Worm (Caenorhabditis elegans) whole organism, L4 larva: ENCODE measurements around the gene mboa-4.
"Not testable (repeated sequence)": the region's sequence is repeated elsewhere in the genome, so short reads cannot be mapped to it uniquely, and the experiment has no call there.

Experiments
- F10B5.3 ChIP-seq: sonication (generic microtip); optimal IDR thresholded peaks from 2 replicates; lab custom pipeline; 2016; ENCODE audit warnings: mild to moderate bottlenecking, missing genetic modification characterization, missing compliant biosample characterization
- F44E2.7 ChIP-seq: fragments of 200-800 bp; sonication (Bioruptor generic); IDR thresholded peaks from 2 replicates; pipeline ENCODE4 v2.1.2; 2022; ENCODE audit warnings: missing genetic modification characterization, missing compliant biosample characterization
- T20F7.1 ChIP-seq: fragments of 200-800 bp; sonication (Bioruptor generic); optimal IDR thresholded peaks from 2 replicates; lab custom pipeline; 2018; ENCODE audit warnings: mild to moderate bottlenecking, missing genetic modification characterization, missing compliant biosample characterization
- Y105C5A.15 ChIP-seq: fragments of 200-800 bp; sonication (Bioruptor generic); IDR thresholded peaks from 2 replicates; pipeline ENCODE4 v1.3.6; 2022; ENCODE audit warnings: missing genetic modification characterization, missing compliant biosample characterization
- Y5F2A.4 ChIP-seq: fragments of 200-800 bp; sonication (Bioruptor generic); optimal IDR thresholded peaks from 2 replicates; lab custom pipeline; 2018; ENCODE audit warnings: mild to moderate bottlenecking, missing genetic modification characterization, missing compliant biosample characterization
- Y75B8A.6 ChIP-seq: fragments of 200-800 bp; sonication (Bioruptor generic); IDR thresholded peaks from 2 replicates; pipeline ENCODE4 v1.3.6; 2022; ENCODE audit warnings: missing genetic modification reagents, missing genetic modification characterization, missing compliant biosample characterization
- ZK337.2 ChIP-seq: fragments of 200-800 bp; sonication (Bioruptor generic); IDR thresholded peaks from 2 replicates; pipeline ENCODE4 v1.3.6; 2022; ENCODE audit warnings: missing genetic modification reagents, missing genetic modification characterization, missing compliant biosample characterization
- aly-2 ChIP-seq: sonication (generic microtip); optimal IDR thresholded peaks from 2 replicates; lab custom pipeline; 2018; ENCODE audit warnings: missing biosample characterization, missing genetic modification characterization
- ama-1 ChIP-seq: fragments of 150-350 bp; optimal IDR thresholded peaks from 2 replicates; lab custom pipeline; 2014; ENCODE audit warnings: inconsistent platforms, mixed read lengths
- arid-1 ChIP-seq: fragments of 200-800 bp; sonication (Bioruptor generic); conservative IDR thresholded peaks from 2 replicates; pipeline ENCODE4 v1.3.6; 2022; ENCODE audit warnings: missing genetic modification reagents, missing genetic modification characterization, missing compliant biosample characterization
- ceh-20 ChIP-seq: fragments of 200-800 bp; sonication (Bioruptor generic); IDR thresholded peaks from 2 replicates; pipeline ENCODE4 v1.3.6; 2022; ENCODE audit warnings: missing genetic modification reagents, missing genetic modification characterization, missing compliant biosample characterization
- ceh-62 ChIP-seq: sonication (generic microtip); optimal IDR thresholded peaks from 2 replicates; lab custom pipeline; 2017; ENCODE audit warnings: missing biosample characterization, missing genetic modification characterization
- daf-16 ChIP-seq, 3 experiments: sonication (generic microtip); optimal IDR thresholded peaks; 2 replicates each; lab custom pipeline; 2016 to 2017; ENCODE audit warnings: missing genetic modification characterization in 3 of 3, missing genetic modification reagents in 3 of 3, mild to moderate bottlenecking in 2 of 3, missing compliant biosample characterization in 2 of 3, missing biosample characterization in 1 of 3, moderate library complexity in 1 of 3
- daf-19 ChIP-seq: fragments of 200-800 bp; sonication (Bioruptor generic); conservative IDR thresholded peaks from 2 replicates; pipeline ENCODE4 v1.3.6; 2022; ENCODE audit warnings: missing genetic modification characterization, missing compliant biosample characterization
- dmd-9 ChIP-seq: fragments of 200-800 bp; sonication (Bioruptor generic); IDR thresholded peaks from 2 replicates; pipeline ENCODE4 v1.3.6; 2022; ENCODE audit warnings: missing genetic modification reagents, missing genetic modification characterization, missing compliant biosample characterization
- dve-1 ChIP-seq: sonication (generic microtip); optimal IDR thresholded peaks from 2 replicates; lab custom pipeline; 2017; ENCODE audit warnings: antibody characterized with exemption, mild to moderate bottlenecking, missing genetic modification characterization, missing compliant biosample characterization; ENCODE audit not compliant: insufficient read depth
- egl-27 ChIP-seq: sonication (generic microtip); optimal IDR thresholded peaks from 3 replicates; lab custom pipeline; 2017; ENCODE audit warnings: missing biosample characterization, missing genetic modification reagents, missing genetic modification characterization
- egl-43 ChIP-seq: fragments of 200-800 bp; sonication (Bioruptor generic); IDR thresholded peaks from 2 replicates; pipeline ENCODE4 v1.3.6; 2022; ENCODE audit warnings: missing genetic modification reagents, missing genetic modification characterization, missing compliant biosample characterization
- hif-1 ChIP-seq, 2 experiments: sonication (generic microtip); optimal IDR thresholded peaks; 2 replicates each; lab custom pipeline; 2016 to 2017; ENCODE audit warnings: missing compliant biosample characterization in 2 of 2, missing genetic modification characterization in 2 of 2, missing genetic modification reagents in 2 of 2, missing genotype in 2 of 2, mild to moderate bottlenecking in 1 of 2
- hmg-1.1 ChIP-seq: fragments of 200-800 bp; sonication (Bioruptor generic); IDR thresholded peaks from 2 replicates; pipeline ENCODE4 v1.3.6; 2022; ENCODE audit warnings: missing genetic modification reagents, missing genetic modification characterization, missing compliant biosample characterization
- lin-38 ChIP-seq: fragments of 200-800 bp; sonication (Bioruptor generic); IDR thresholded peaks from 2 replicates; pipeline ENCODE4 v1.3.6; 2022; ENCODE audit warnings: missing genetic modification reagents, missing genetic modification characterization, missing compliant biosample characterization
- lin-39 ChIP-seq: fragments of 150-350 bp; optimal IDR thresholded peaks from 2 replicates; lab custom pipeline; 2014; ENCODE audit warnings: missing biosample characterization, missing genetic modification reagents, missing genetic modification characterization
- lsy-2 ChIP-seq, 2 experiments: fragments of 150-350 bp in 1 of 2; sonication (generic microtip) in 1 of 2; optimal IDR thresholded peaks; 2 replicates each; lab custom pipeline; 2014 to 2017; ENCODE audit warnings: missing biosample characterization in 2 of 2, missing genetic modification characterization in 2 of 2
- mdl-1 ChIP-seq, 2 experiments: fragments of 150-350 bp in 1 of 2; sonication (generic microtip) in 1 of 2; optimal IDR thresholded peaks; 2 replicates each; lab custom pipeline; 2014 to 2017; ENCODE audit warnings: missing biosample characterization in 2 of 2, missing genetic modification characterization in 2 of 2
- mdt-29 ChIP-seq: fragments of 200-800 bp; sonication (Bioruptor generic); IDR thresholded peaks from 2 replicates; pipeline ENCODE4 v1.3.6; 2022; ENCODE audit warnings: missing genetic modification reagents, missing genetic modification characterization, missing compliant biosample characterization
- nhr-111 ChIP-seq: fragments of 200-800 bp; sonication (Bioruptor generic); optimal IDR thresholded peaks from 2 replicates; lab custom pipeline; 2018; ENCODE audit warnings: mild to moderate bottlenecking, missing genetic modification characterization, missing compliant biosample characterization
- nhr-42 ChIP-seq: fragments of 200-800 bp; sonication (Bioruptor generic); IDR thresholded peaks from 2 replicates; pipeline ENCODE4 v1.3.6; 2022; ENCODE audit warnings: missing genetic modification characterization, missing compliant biosample characterization
- nhr-6 ChIP-seq: fragments of 150-350 bp; optimal IDR thresholded peaks from 2 replicates; lab custom pipeline; 2014; ENCODE audit warnings: missing biosample characterization, missing genetic modification characterization
- pha-4 ChIP-seq, 2 experiments: fragments of 150-350 bp in 1 of 2; fragments of 200-800 bp in 1 of 2; sonication (Bioruptor generic) in 1 of 2; IDR thresholded peaks in 1 of 2; optimal IDR thresholded peaks in 1 of 2; 2 replicates each; pipeline versions ENCODE4 v1.3.6 to Lab custom; 2014 to 2022; ENCODE audit warnings: missing genetic modification characterization in 2 of 2, missing genetic modification reagents in 2 of 2, missing biosample characterization in 1 of 2, missing compliant biosample characterization in 1 of 2
- saeg-2 ChIP-seq: fragments of 200-800 bp; sonication (Bioruptor generic); IDR thresholded peaks from 2 replicates; pipeline ENCODE4 v1.3.6; 2022; ENCODE audit warnings: missing genetic modification reagents, missing genetic modification characterization, missing compliant biosample characterization
- snpc-4 ChIP-seq: fragments of 150-350 bp; optimal IDR thresholded peaks from 2 replicates; lab custom pipeline; 2014; ENCODE audit warnings: missing biosample characterization, missing genetic modification characterization
- unc-130 ChIP-seq: sonication (generic microtip); optimal IDR thresholded peaks from 2 replicates; lab custom pipeline; 2016; ENCODE audit warnings: missing genetic modification reagents, missing genetic modification characterization, missing compliant biosample characterization
- unc-39 ChIP-seq: sonication (generic microtip); optimal IDR thresholded peaks from 2 replicates; lab custom pipeline; 2017; ENCODE audit warnings: missing biosample characterization, missing genetic modification characterization
- unc-62 ChIP-seq, 3 experiments: fragments of 150-350 bp in 1 of 3; sonication (generic microtip); optimal IDR thresholded peaks in 2 of 3; peaks in 1 of 3; 1 replicate in 1 of 3; 2 replicates in 2 of 3; lab custom pipeline; 2014 to 2017; ENCODE audit warnings: missing biosample characterization in 3 of 3, missing genetic modification characterization in 3 of 3, missing genetic modification reagents in 3 of 3, missing genotype in 1 of 3
- zag-1 ChIP-seq: fragments of 150-350 bp; optimal IDR thresholded peaks from 2 replicates; lab custom pipeline; 2014; ENCODE audit warnings: missing biosample characterization, missing genetic modification characterization
- zfp-2 ChIP-seq: sonication (generic microtip); optimal IDR thresholded peaks from 2 replicates; lab custom pipeline; 2016; ENCODE audit warnings: mild to moderate bottlenecking, missing genetic modification characterization, missing compliant biosample characterization
- zfp-3 ChIP-seq: fragments of 200-800 bp; sonication (Bioruptor generic); conservative IDR thresholded peaks from 2 replicates; pipeline ENCODE4 v1.3.6; 2022; ENCODE audit warnings: missing genetic modification reagents, missing genetic modification characterization, missing compliant biosample characterization
- zip-2 ChIP-seq: fragments of 150-350 bp; optimal IDR thresholded peaks from 2 replicates; lab custom pipeline; 2014; ENCODE audit warnings: missing biosample characterization, missing genetic modification characterization

mboa-4 gene

DNA sequence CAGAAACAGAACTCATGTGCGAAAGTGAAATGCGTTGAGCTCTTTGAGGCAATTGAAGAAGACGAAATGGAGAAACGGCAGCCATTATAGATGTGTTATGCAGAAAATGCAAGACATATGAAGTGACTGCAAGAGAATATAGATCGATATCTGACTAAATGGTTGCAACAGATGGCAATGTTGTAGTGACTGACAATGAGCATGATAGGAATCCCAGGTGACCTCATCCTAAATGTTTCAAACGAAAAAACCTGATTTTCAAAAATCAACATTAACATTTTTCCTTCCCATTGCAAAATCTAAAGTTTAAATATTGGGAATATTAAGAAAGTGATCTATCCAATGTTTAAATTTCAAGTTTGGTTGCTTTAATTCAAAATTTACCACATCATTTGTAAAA lies 921 bp upstream of the mboa-4 start, which contains the start of gene C08F8.15:
TSS of gene C08F8.15 (minus strand) at position 101 of the 400 bp plus-strand sequence.
- TF ChIP-seq unc-39 = no peak
- no peak for TF ChIP-seq zfp-2
- no peak for TF ChIP-seq aly-2 (tag; lab: Kevin White, UChicago)
- TF ChIP-seq nhr-42 (GFP tag; lab: Robert Waterston, UW) = no peak
- no peak for TF ChIP-seq mdl-1 (tag; optimal IDR thresholded peaks at IDR 0.05; lab: Kevin White, UChicago)
- TF ChIP-seq nhr-6 (tag; lab: Kevin White, UChicago) = no peak
- TF ChIP-seq dmd-9 (GFP tag; lab: Robert Waterston, UW) = no peak
- TF ChIP-seq lin-38 (GFP tag; lab: Robert Waterston, UW) = no peak
- no peak for TF ChIP-seq arid-1
- no peak for TF ChIP-seq Y105C5A.15
- no peak for TF ChIP-seq daf-16 (GFP tag; optimal IDR thresholded peaks at IDR 0.05; lab: Kevin White, UChicago)
- TF ChIP-seq daf-16 (tag; optimal IDR thresholded peaks at IDR 0.05; lab: Kevin White, UChicago) = no peak
- no peak for TF ChIP-seq unc-130 (GFP tag; lab: Kevin White, UChicago)
- TF ChIP-seq T20F7.1 (GFP tag; lab: Kevin White, UChicago) = no peak
- no peak for TF ChIP-seq F44E2.7 (GFP tag; lab: Robert Waterston, UW)

DNA sequence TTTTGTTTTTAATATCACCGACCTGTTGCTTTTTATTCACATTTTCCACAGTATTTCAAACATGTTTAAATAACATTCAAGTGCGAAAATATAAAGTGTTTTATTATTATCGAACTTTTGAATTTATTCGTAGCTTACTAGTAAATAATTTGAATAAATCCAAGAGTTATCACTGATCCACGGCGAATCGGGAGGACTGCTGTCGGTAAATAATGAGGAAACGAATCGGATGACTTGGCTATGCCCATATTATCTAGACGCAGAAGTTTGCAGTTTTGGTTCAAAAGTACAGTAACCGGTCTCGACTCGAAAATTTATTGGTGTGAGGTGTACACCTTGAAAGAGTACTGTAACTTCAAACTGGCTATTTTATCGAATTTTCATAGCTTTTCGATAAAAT lies 3.3 kb downstream of the mboa-4 start:
- TF ChIP-seq F10B5.3 (no peak), egl-43 (GFP tag; lab: Robert Waterston, UW) (no peak)

DNA sequence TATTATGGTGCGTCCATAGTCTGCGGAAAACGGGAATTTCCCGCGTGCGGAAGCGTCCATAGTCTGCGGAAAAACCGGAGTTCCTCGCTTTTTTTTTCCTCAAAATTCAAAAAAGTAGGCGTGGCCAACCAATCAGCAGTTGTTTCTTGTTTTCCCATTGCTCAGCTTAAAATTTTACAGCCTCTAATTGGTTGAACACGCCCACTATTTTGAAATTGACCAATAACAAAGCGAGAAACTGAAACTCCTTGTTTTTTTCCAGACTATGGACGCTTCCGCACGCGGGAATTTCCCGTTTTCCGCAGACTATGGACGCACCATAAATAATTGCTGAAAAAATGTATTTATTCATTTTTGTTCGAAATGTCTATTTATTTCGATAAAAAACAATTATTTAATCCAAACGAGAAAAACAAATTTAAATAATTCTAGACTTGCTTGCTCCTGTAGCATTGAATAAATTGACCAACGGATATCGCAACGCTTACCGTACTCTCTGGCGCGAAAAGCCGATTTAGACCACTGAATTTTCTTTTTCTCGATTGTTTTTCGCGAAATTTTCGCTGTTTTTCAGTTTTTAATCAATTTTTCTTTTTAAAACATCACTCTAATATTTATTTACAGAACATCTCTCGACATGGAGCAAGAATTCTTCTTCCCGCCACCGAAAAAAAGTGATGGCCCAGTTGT lies 5.2 kb downstream of the mboa-4 start, which contains the start of gene C08F8.3:
TSS of gene C08F8.3 (plus strand) at position 620 of the 690 bp plus-strand sequence.
- TF ChIP-seq T20F7.1 (GFP tag; lab: Kevin White, UChicago); lin-39 (tag; lab: Kevin White, UChicago); egl-27 (tag; lab: Kevin White, UChicago): not testable (repeated sequence)

DNA sequence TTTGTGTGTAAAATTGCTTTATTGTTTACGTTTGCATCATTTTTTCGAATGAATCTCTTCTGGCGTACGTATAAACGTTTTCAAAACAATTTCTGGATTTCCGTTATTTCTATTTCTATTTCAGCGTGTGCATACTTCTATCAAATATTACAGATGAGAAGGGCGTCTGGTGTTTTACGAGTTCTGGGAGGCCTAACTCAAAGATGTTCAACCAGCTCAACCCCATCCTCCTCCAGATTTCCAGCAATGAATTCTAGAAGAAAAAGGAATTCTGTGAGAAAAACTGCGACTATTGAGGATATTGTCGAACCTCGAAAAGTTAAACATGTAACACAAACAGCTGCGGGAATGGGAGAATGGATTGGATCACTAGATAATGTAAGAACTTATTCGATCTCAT lies 8.9 kb downstream of the mboa-4 start, which contains the start of gene C08F8.2:
TSS of gene C08F8.2 (plus strand) at position 154 of the 400 bp plus-strand sequence.
- TF ChIP-seq zfp-2 (no peak), ama-1 (peak; percentile 67), zag-1 (no peak), hif-1 (tag; optimal IDR thresholded peaks at IDR 0.05; lab: Kevin White, UChicago) (no peak), zip-2 (tag; lab: Kevin White, UChicago) (no peak), zfp-3 (GFP tag; lab: Robert Waterston, UW) (0 out of 2 replicates have a peak, but pooled peaks have one; percentile 59), unc-62 (GFP tag; optimal IDR thresholded peaks at IDR 0.05 in 1 of 2; lab: Kevin White, UChicago) (peak in 1 of 2 experiments; percentile 25), unc-62 (tag; optimal IDR thresholded peaks at IDR 0.05; lab: Kevin White, UChicago) (no peak), hmg-1.1 (GFP tag; lab: Robert Waterston, UW) (no peak)
- TF ChIP-seq, all 104 proteins: peak for 3

DNA sequence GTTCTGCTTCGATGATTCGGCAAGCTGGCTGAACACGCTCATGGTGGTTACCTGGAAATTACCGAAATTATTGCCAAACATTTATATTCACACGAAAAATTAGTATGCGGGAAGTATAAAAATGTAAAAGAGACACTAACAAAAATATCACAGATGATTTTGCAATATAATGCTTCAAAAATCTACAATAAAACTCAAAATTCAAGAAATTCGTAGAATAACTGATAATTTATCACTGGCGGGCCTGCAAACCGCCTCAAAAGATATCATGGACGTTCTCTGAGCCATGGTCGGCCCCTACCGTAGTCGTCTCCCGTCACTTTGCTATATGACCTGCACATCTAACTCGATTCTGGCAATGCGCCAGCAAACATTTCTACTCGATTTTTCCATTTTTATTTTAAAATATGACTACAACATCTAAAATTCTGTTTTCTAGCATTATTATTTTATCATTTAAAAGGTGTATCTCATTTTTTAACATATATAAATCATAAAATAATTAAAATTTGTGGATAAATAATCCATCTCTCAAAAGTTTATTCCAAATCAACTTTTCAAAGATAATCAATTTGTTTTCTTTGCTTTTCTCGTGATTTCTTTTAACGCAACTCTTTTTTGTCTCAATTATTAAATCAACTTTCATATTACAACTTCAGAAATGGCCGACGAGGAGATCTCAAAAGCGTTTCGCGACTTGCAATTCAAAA lies 10.2 kb downstream of the mboa-4 start, which contains the start of the genes F01G4.6 and pfd-1:
TSS of gene F01G4.6 (minus strand) at position 51 of the 710 bp plus-strand sequence.
TSS of gene pfd-1 (plus strand) at position 660 of the 710 bp plus-strand sequence.
- TF ChIP-seq ZK337.2 (no peak), Y5F2A.4 (GFP tag; lab: Kevin White, UChicago) (no peak), nhr-111 (GFP tag; lab: Kevin White, UChicago) (no peak), Y75B8A.6 (GFP tag; lab: Robert Waterston, UW) (0 out of 2 replicates have a peak, but pooled peaks have one; percentile 47), F10B5.3 (peak; percentile 33), arid-1 (peak; percentile 91), pha-4 (GFP tag; IDR thresholded peaks at IDR 0.05; lab: Robert Waterston, UW) (peak; percentile 85), pha-4 (tag; optimal IDR thresholded peaks at IDR 0.05; lab: Kevin White, UChicago) (peak; percentile 74), nhr-6 (tag; lab: Kevin White, UChicago) (peak; percentile 92), unc-130 (GFP tag; lab: Kevin White, UChicago) (peak; percentile 24), ceh-20 (peak; percentile 89), daf-19 (no peak), mdt-29 (GFP tag; lab: Robert Waterston, UW) (peak; percentile 49; the same call in 1 of the 2 replicates), ceh-62 (no peak), lin-39 (tag; lab: Kevin White, UChicago) (no peak), snpc-4 (no peak), dve-1 (tag; lab: Kevin White, UChicago) (peak; percentile 99), aly-2 (tag; lab: Kevin White, UChicago) (no peak), saeg-2 (GFP tag; lab: Robert Waterston, UW) (no peak; the same call in 1 of the 2 replicates), lsy-2 (tag; optimal IDR thresholded peaks at IDR 0.05; lab: Kevin White, UChicago) (peak; percentile 96 to 99)
